Worm (Caenorhabditis elegans) whole organism, L4 larva: ENCODE data around the gene dagl-2.
A peak's percentile ranks its signal among the peaks of the same experiment; 100 is the strongest.

ENCODE experiments used
- D1046.2 ChIP-seq: fragments of 200-800 bp; sonication (Bioruptor generic); IDR thresholded peaks from 2 replicates; pipeline ENCODE4 v1.3.6; 2022; ENCODE audit warnings: missing genetic modification characterization, missing compliant biosample characterization
- F26F4.8 ChIP-seq: fragments of 200-800 bp; sonication (Bioruptor generic); conservative IDR thresholded peaks from 2 replicates; pipeline ENCODE4 v1.3.6; 2022; ENCODE audit warnings: missing genetic modification characterization, missing compliant biosample characterization
- F37D6.2 ChIP-seq: sonication (generic microtip); optimal IDR thresholded peaks from 2 replicates; lab custom pipeline; 2016; ENCODE audit warnings: mild to moderate bottlenecking, missing genetic modification characterization, missing compliant biosample characterization
- F44E2.7 ChIP-seq: fragments of 200-800 bp; sonication (Bioruptor generic); IDR thresholded peaks from 2 replicates; pipeline ENCODE4 v2.1.2; 2022; ENCODE audit warnings: missing genetic modification characterization, missing compliant biosample characterization
- R02D3.7 ChIP-seq: fragments of 150-350 bp; sonication (generic microtip); optimal IDR thresholded peaks from 3 replicates; lab custom pipeline; 2014; ENCODE audit warnings: missing biosample characterization, missing genetic modification characterization
- T26A8.4 ChIP-seq: fragments of 200-800 bp; sonication (Bioruptor generic); IDR thresholded peaks from 2 replicates; pipeline ENCODE4 v1.3.6; 2022; ENCODE audit warnings: missing genetic modification characterization, missing compliant biosample characterization
- ZK546.5 ChIP-seq, 2 experiments: sonication (generic microtip); optimal IDR thresholded peaks; 2 replicates each; lab custom pipeline; 2017; ENCODE audit warnings: missing biosample characterization in 2 of 2, missing genetic modification characterization in 2 of 2
- aha-1 ChIP-seq: fragments of 150-350 bp; peaks from one replicate; lab custom pipeline; 2014; ENCODE audit warnings: missing biosample characterization, missing genetic modification characterization
- ama-1 ChIP-seq: fragments of 150-350 bp; optimal IDR thresholded peaks from 2 replicates; lab custom pipeline; 2014; ENCODE audit warnings: inconsistent platforms, mixed read lengths
- ceh-32 ChIP-seq: sonication (generic microtip); optimal IDR thresholded peaks from 2 replicates; lab custom pipeline; 2016; ENCODE audit warnings: mild to moderate bottlenecking, missing genetic modification characterization, missing compliant biosample characterization; ENCODE audit not compliant: poor library complexity
- ceh-62 ChIP-seq: sonication (generic microtip); optimal IDR thresholded peaks from 2 replicates; lab custom pipeline; 2017; ENCODE audit warnings: missing biosample characterization, missing genetic modification characterization
- dmd-6 ChIP-seq: fragments of 200-800 bp; sonication (Bioruptor generic); IDR thresholded peaks from 2 replicates; pipeline ENCODE4 v1.3.6; 2022; ENCODE audit warnings: missing genetic modification reagents, missing genetic modification characterization, missing compliant biosample characterization
- egl-43 ChIP-seq: fragments of 200-800 bp; sonication (Bioruptor generic); IDR thresholded peaks from 2 replicates; pipeline ENCODE4 v1.3.6; 2022; ENCODE audit warnings: missing genetic modification reagents, missing genetic modification characterization, missing compliant biosample characterization
- fos-1 ChIP-seq: fragments of 150-350 bp; optimal IDR thresholded peaks from 2 replicates; lab custom pipeline; 2014; ENCODE audit warnings: missing biosample characterization, missing genetic modification characterization
- gei-8 ChIP-seq: fragments of 200-800 bp; sonication (Bioruptor generic); optimal IDR thresholded peaks from 2 replicates; lab custom pipeline; 2018; ENCODE audit warnings: mild to moderate bottlenecking, missing genetic modification characterization, missing compliant biosample characterization
- hmg-1.1 ChIP-seq: fragments of 200-800 bp; sonication (Bioruptor generic); IDR thresholded peaks from 2 replicates; pipeline ENCODE4 v1.3.6; 2022; ENCODE audit warnings: missing genetic modification reagents, missing genetic modification characterization, missing compliant biosample characterization
- lin-38 ChIP-seq: fragments of 200-800 bp; sonication (Bioruptor generic); IDR thresholded peaks from 2 replicates; pipeline ENCODE4 v1.3.6; 2022; ENCODE audit warnings: missing genetic modification reagents, missing genetic modification characterization, missing compliant biosample characterization
- lir-3 ChIP-seq: sonication (generic microtip); optimal IDR thresholded peaks from 2 replicates; lab custom pipeline; 2016; ENCODE audit warnings: mild to moderate bottlenecking, missing genetic modification characterization, missing compliant biosample characterization
- madf-5 ChIP-seq, 2 experiments: fragments of 200-800 bp; sonication (Bioruptor generic); IDR thresholded peaks; 2 replicates each; pipeline ENCODE4 v1.3.6; 2022; ENCODE audit warnings: missing compliant biosample characterization in 2 of 2, missing genetic modification characterization in 2 of 2
- madf-9 ChIP-seq: fragments of 200-800 bp; sonication (Bioruptor generic); conservative IDR thresholded peaks from 2 replicates; pipeline ENCODE4 v1.3.6; 2022; ENCODE audit warnings: missing genetic modification reagents, missing genetic modification characterization, missing compliant biosample characterization
- mdl-1 ChIP-seq, 2 experiments: fragments of 150-350 bp in 1 of 2; sonication (generic microtip) in 1 of 2; optimal IDR thresholded peaks; 2 replicates each; lab custom pipeline; 2014 to 2017; ENCODE audit warnings: missing biosample characterization in 2 of 2, missing genetic modification characterization in 2 of 2
- mes-2 ChIP-seq: sonication (generic microtip); optimal IDR thresholded peaks from 2 replicates; lab custom pipeline; 2016; ENCODE audit warnings: missing genotype, mild to moderate bottlenecking, missing genetic modification characterization, missing compliant biosample characterization; ENCODE audit not compliant: poor library complexity, severe bottlenecking
- nhr-102 ChIP-seq: sonication (generic microtip); optimal IDR thresholded peaks from 2 replicates; lab custom pipeline; 2016; ENCODE audit warnings: mild to moderate bottlenecking, missing genetic modification characterization, moderate library complexity, missing compliant biosample characterization
- nhr-111 ChIP-seq: fragments of 200-800 bp; sonication (Bioruptor generic); optimal IDR thresholded peaks from 2 replicates; lab custom pipeline; 2018; ENCODE audit warnings: mild to moderate bottlenecking, missing genetic modification characterization, missing compliant biosample characterization
- nhr-25 ChIP-seq: sonication (generic microtip); optimal IDR thresholded peaks from 2 replicates; lab custom pipeline; 2017; ENCODE audit warnings: missing genetic modification characterization, mild to moderate bottlenecking, missing compliant biosample characterization, antibody characterized with exemption, moderate library complexity, borderline replicate concordance; ENCODE audit not compliant: insufficient read depth
- nhr-41 ChIP-seq: fragments of 200-800 bp; sonication (Bioruptor generic); IDR thresholded peaks from 2 replicates; pipeline ENCODE4 v1.3.6; 2022; ENCODE audit warnings: missing genetic modification reagents, missing genetic modification characterization, missing compliant biosample characterization
- nhr-6 ChIP-seq: fragments of 150-350 bp; optimal IDR thresholded peaks from 2 replicates; lab custom pipeline; 2014; ENCODE audit warnings: missing biosample characterization, missing genetic modification characterization
- pha-4 ChIP-seq, 2 experiments: fragments of 150-350 bp in 1 of 2; fragments of 200-800 bp in 1 of 2; sonication (Bioruptor generic) in 1 of 2; IDR thresholded peaks in 1 of 2; optimal IDR thresholded peaks in 1 of 2; 2 replicates each; pipeline versions ENCODE4 v1.3.6 to Lab custom; 2014 to 2022; ENCODE audit warnings: missing genetic modification characterization in 2 of 2, missing genetic modification reagents in 2 of 2, missing biosample characterization in 1 of 2, missing compliant biosample characterization in 1 of 2
- rbr-2 ChIP-seq: sonication (generic microtip); optimal IDR thresholded peaks from 2 replicates; lab custom pipeline; 2016; ENCODE audit warnings: missing genotype, missing genetic modification characterization, missing compliant biosample characterization
- sdz-12 ChIP-seq: fragments of 200-800 bp; sonication (Bioruptor generic); optimal IDR thresholded peaks from 2 replicates; lab custom pipeline; 2018; ENCODE audit warnings: mild to moderate bottlenecking, missing genetic modification characterization, missing compliant biosample characterization
- set-16 ChIP-seq: fragments of 200-800 bp; sonication (Bioruptor generic); IDR thresholded peaks from 2 replicates; pipeline ENCODE4 v1.3.6; 2022; ENCODE audit warnings: missing genetic modification reagents, missing genetic modification characterization, missing compliant biosample characterization
- snpc-1.2 ChIP-seq: fragments of 200-800 bp; sonication (Bioruptor generic); IDR thresholded peaks from 2 replicates; pipeline ENCODE4 v1.3.6; 2022; ENCODE audit warnings: missing genetic modification reagents, missing genetic modification characterization, missing compliant biosample characterization
- spr-1 ChIP-seq: sonication (generic microtip); optimal IDR thresholded peaks from 2 replicates; lab custom pipeline; 2016; ENCODE audit warnings: mild to moderate bottlenecking, missing genetic modification characterization, missing compliant biosample characterization
- tag-97 ChIP-seq: fragments of 200-800 bp; sonication (Bioruptor generic); IDR thresholded peaks from 2 replicates; pipeline ENCODE4 v1.3.6; 2022; ENCODE audit warnings: missing genetic modification characterization, missing compliant biosample characterization
- tra-1 ChIP-seq: fragments of 200-800 bp; sonication (Bioruptor generic); IDR thresholded peaks from 2 replicates; pipeline ENCODE4 v1.3.6; 2022; ENCODE audit warnings: missing genetic modification reagents, missing genetic modification characterization, missing compliant biosample characterization
- unc-39 ChIP-seq: sonication (generic microtip); optimal IDR thresholded peaks from 2 replicates; lab custom pipeline; 2017; ENCODE audit warnings: missing biosample characterization, missing genetic modification characterization
- unc-62 ChIP-seq, 3 experiments: fragments of 150-350 bp in 1 of 3; sonication (generic microtip); optimal IDR thresholded peaks in 2 of 3; peaks in 1 of 3; 1 replicate in 1 of 3; 2 replicates in 2 of 3; lab custom pipeline; 2014 to 2017; ENCODE audit warnings: missing biosample characterization in 3 of 3, missing genetic modification characterization in 3 of 3, missing genetic modification reagents in 3 of 3, missing genotype in 1 of 3
- ztf-7 ChIP-seq: fragments of 150-350 bp; optimal IDR thresholded peaks from 2 replicates; lab custom pipeline; 2014; ENCODE audit warnings: missing biosample characterization, missing genetic modification characterization

Gene dagl-2

ce11 chrIII:811544-811943 lies 28.4 kb upstream of the dagl-2 start, which contains the start of gene daf-7:
Gene daf-7, plus strand, starts transcription at chrIII:811844.
- TF ChIP-seq F44E2.7 (GFP tag; lab: Robert Waterston, UW) = no peak
- TF ChIP-seq T26A8.4 (GFP tag; lab: Robert Waterston, UW) = no peak
- TF ChIP-seq aha-1 (tag; lab: Kevin White, UChicago) = peak; percentile 65
- TF ChIP-seq mes-2 (tag; lab: Kevin White, UChicago) = no peak
- no peak for TF ChIP-seq fos-1 (tag; lab: Kevin White, UChicago)

ce11 chrIII:802041-802440 lies 18.9 kb upstream of the dagl-2 start:
- TF ChIP-seq F37D6.2 (tag; lab: Kevin White, UChicago) = no peak
- TF ChIP-seq unc-39 (tag; lab: Kevin White, UChicago) = no peak
- TF ChIP-seq F26F4.8 (GFP tag; lab: Robert Waterston, UW) = no peak
- TF ChIP-seq ama-1 (lab: Kevin White, UChicago) = no peak
- no peak for TF ChIP-seq mdl-1 (tag; optimal IDR thresholded peaks at IDR 0.05; lab: Kevin White, UChicago)
- TF ChIP-seq fos-1 (tag; lab: Kevin White, UChicago) = no peak
- no peak for TF ChIP-seq rbr-2 (tag; lab: Kevin White, UChicago)
- no peak for TF ChIP-seq ceh-62 (tag; lab: Kevin White, UChicago)
- no peak for TF ChIP-seq nhr-102 (tag; lab: Kevin White, UChicago)
- TF ChIP-seq lir-3 (tag; lab: Kevin White, UChicago) = no peak
- no peak for TF ChIP-seq set-16 (GFP tag; lab: Robert Waterston, UW)
- no peak for TF ChIP-seq pha-4 (GFP tag; IDR thresholded peaks at IDR 0.05; lab: Robert Waterston, UW)
- no peak for TF ChIP-seq pha-4 (tag; optimal IDR thresholded peaks at IDR 0.05; lab: Kevin White, UChicago)
- TF ChIP-seq unc-62 (GFP tag; optimal IDR thresholded peaks at IDR 0.05 in 1 of 2; lab: Kevin White, UChicago) = no peak
- TF ChIP-seq unc-62 (tag; optimal IDR thresholded peaks at IDR 0.05; lab: Kevin White, UChicago) = no peak
- no peak for TF ChIP-seq nhr-6 (tag; lab: Kevin White, UChicago)
- no peak for TF ChIP-seq ceh-32 (tag; lab: Kevin White, UChicago)
- TF ChIP-seq R02D3.7 (tag; lab: Kevin White, UChicago) = no peak

- TF ChIP-seq unc-62 (GFP tag; optimal IDR thresholded peaks at IDR 0.05 in 1 of 2; lab: Kevin White, UChicago) (peak in 1 of 2 experiments; percentile 55), unc-62 (tag; optimal IDR thresholded peaks at IDR 0.05; lab: Kevin White, UChicago) (no peak), mes-2 (tag; lab: Kevin White, UChicago) (no peak), dmd-6 (GFP tag; lab: Robert Waterston, UW) (no peak)
Observed at ce11 chrIII:797507-797906, 14.4 kb upstream of the dagl-2 start.

ce11 chrIII:794984-795596 lies 12.0 kb upstream of the dagl-2 start, which contains the start of gene trpp-11:
Gene trpp-11, plus strand, starts transcription at chrIII:795136.
- TF ChIP-seq nhr-25 (tag; lab: Kevin White, UChicago) (no peak), dmd-6 (GFP tag; lab: Robert Waterston, UW) (no peak), nhr-111 (GFP tag; lab: Kevin White, UChicago) (no peak), madf-5 (GFP tag; IDR thresholded peaks at IDR 0.05; lab: Robert Waterston, UW) (0 out of 4 replicates have a peak, but pooled peaks of 1 of the 2 experiments have one; percentile 3), ztf-7 (tag; lab: Kevin White, UChicago) (no peak), sdz-12 (GFP tag; lab: Kevin White, UChicago) (no peak), gei-8 (GFP tag; lab: Kevin White, UChicago) (no peak), snpc-1.2 (GFP tag; lab: Robert Waterston, UW) (no peak), lin-38 (GFP tag; lab: Robert Waterston, UW) (peak; percentile 55), F44E2.7 (GFP tag; lab: Robert Waterston, UW) (no peak), D1046.2 (GFP tag; lab: Robert Waterston, UW) (0 out of 2 replicates have a peak, but pooled peaks have one; percentile 52), unc-39 (tag; lab: Kevin White, UChicago) (no peak), tag-97 (no peak), ZK546.5 (tag; optimal IDR thresholded peaks at IDR 0.05; lab: Kevin White, UChicago) (no peak), tra-1 (GFP tag; lab: Robert Waterston, UW) (no peak), unc-62 (GFP tag; optimal IDR thresholded peaks at IDR 0.05 in 1 of 2; lab: Kevin White, UChicago) (peak in 1 of 2 experiments; percentile 65), unc-62 (tag; optimal IDR thresholded peaks at IDR 0.05; lab: Kevin White, UChicago) (no peak), madf-9 (GFP tag; lab: Robert Waterston, UW) (no peak), spr-1 (tag; lab: Kevin White, UChicago) (no peak), hmg-1.1 (GFP tag; lab: Robert Waterston, UW) (no peak), ama-1 (lab: Kevin White, UChicago) (peak; percentile 43), egl-43 (GFP tag; lab: Robert Waterston, UW) (0 out of 2 replicates have a peak, but pooled peaks have one; percentile 15), nhr-41 (GFP tag; lab: Robert Waterston, UW) (no peak)
